Worm (Caenorhabditis elegans) whole organism, L4 larva: Measurements from ENCODE around the gene K10B3.1.

Source experiments
- Y75B8A.6 ChIP-seq: fragments of 200-800 bp; sonication (Bioruptor generic); IDR thresholded peaks from 2 replicates; pipeline ENCODE4 v1.3.6; 2022; ENCODE audit warnings: missing genetic modification reagents, missing genetic modification characterization, missing compliant biosample characterization
- ama-1 ChIP-seq: fragments of 150-350 bp; optimal IDR thresholded peaks from 2 replicates; lab custom pipeline; 2014; ENCODE audit warnings: inconsistent platforms, mixed read lengths
- ceh-44 ChIP-seq: fragments of 200-800 bp; sonication (Bioruptor generic); IDR thresholded peaks from 2 replicates; pipeline ENCODE4 v1.3.6; 2022; ENCODE audit warnings: missing genetic modification reagents, missing genetic modification characterization, missing compliant biosample characterization
- ces-1 ChIP-seq: fragments of 150-350 bp; sonication (generic microtip); optimal IDR thresholded peaks from 4 replicates; lab custom pipeline; 2014; ENCODE audit warnings: missing biosample characterization, missing genetic modification reagents, missing genetic modification characterization
- daf-12 ChIP-seq: fragments of 150-350 bp; optimal IDR thresholded peaks from 2 replicates; lab custom pipeline; 2014; ENCODE audit warnings: missing biosample characterization, missing genetic modification reagents, missing genetic modification characterization
- hif-1 ChIP-seq, 2 experiments: sonication (generic microtip); optimal IDR thresholded peaks; 2 replicates each; lab custom pipeline; 2016 to 2017; ENCODE audit warnings: missing compliant biosample characterization in 2 of 2, missing genetic modification characterization in 2 of 2, missing genetic modification reagents in 2 of 2, missing genotype in 2 of 2, mild to moderate bottlenecking in 1 of 2
- hlh-30 ChIP-seq: sonication (generic microtip); optimal IDR thresholded peaks from 2 replicates; lab custom pipeline; 2017; ENCODE audit warnings: antibody characterized with exemption, mild to moderate bottlenecking, missing genetic modification characterization, missing compliant biosample characterization; ENCODE audit not compliant: insufficient read depth
- lin-38 ChIP-seq: fragments of 200-800 bp; sonication (Bioruptor generic); IDR thresholded peaks from 2 replicates; pipeline ENCODE4 v1.3.6; 2022; ENCODE audit warnings: missing genetic modification reagents, missing genetic modification characterization, missing compliant biosample characterization
- nhr-11 ChIP-seq: fragments of 150-350 bp; optimal IDR thresholded peaks from 2 replicates; lab custom pipeline; 2014; ENCODE audit warnings: missing biosample characterization, missing genetic modification characterization
- saeg-2 ChIP-seq: fragments of 200-800 bp; sonication (Bioruptor generic); IDR thresholded peaks from 2 replicates; pipeline ENCODE4 v1.3.6; 2022; ENCODE audit warnings: missing genetic modification reagents, missing genetic modification characterization, missing compliant biosample characterization

ce11 chrX:3154562-3154961 is 19.3 kb downstream of the K10B3.1 start:
- TF ChIP-seq Y75B8A.6 (GFP tag; lab: Robert Waterston, UW) (no peak), lin-38 (GFP tag; lab: Robert Waterston, UW) (no peak), ceh-44 (GFP tag; lab: Robert Waterston, UW) (no peak), hlh-30 (no peak), ces-1 (GFP tag; lab: Kevin White, UChicago) (no peak), daf-12 (tag; lab: Kevin White, UChicago) (no peak), hif-1 (tag; optimal IDR thresholded peaks at IDR 0.05; lab: Kevin White, UChicago) (no peak), nhr-11 (tag; lab: Kevin White, UChicago) (no peak), saeg-2 (GFP tag; lab: Robert Waterston, UW) (no peak), ama-1 (lab: Kevin White, UChicago) (no peak)
